Worm (Caenorhabditis elegans): ENCODE measurements around the gene CD4.1.

The CD4.1 gene

DNA sequence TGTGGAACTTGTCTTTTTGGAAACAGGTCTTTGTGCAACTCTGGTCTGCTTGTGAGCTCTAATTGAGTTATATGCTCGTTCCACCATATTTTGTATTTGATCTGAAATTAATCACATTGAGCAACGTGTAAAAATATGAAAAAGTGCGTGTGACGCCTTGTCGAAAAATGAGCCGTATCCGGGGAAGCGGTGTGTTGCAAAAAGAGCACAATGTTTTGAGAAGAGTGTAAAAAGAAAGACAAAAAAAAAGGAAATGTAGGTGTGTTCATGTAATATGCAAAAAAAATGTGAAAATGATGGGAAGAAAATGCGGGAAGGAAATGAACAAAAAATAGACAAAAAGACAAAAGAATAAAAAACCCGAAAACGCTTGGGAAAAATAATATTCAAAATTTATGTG lies 24.4 kb downstream of the CD4.1 start, which contains the start of gene acy-4:
Gene acy-4, minus strand, starts transcription at position 101 of the 400 bp plus-strand sequence.
- no peak for TF ChIP-seq ceh-2 (tag; optimal IDR thresholded peaks at IDR 0.05)
- no peak for TF ChIP-seq ref-2 (tag; optimal IDR thresholded peaks at IDR 0.05)
- no peak for TF ChIP-seq ceh-14 (tag; optimal IDR thresholded peaks at IDR 0.05)
- no peak for TF ChIP-seq pros-1 (tag; optimal IDR thresholded peaks at IDR 0.05)
- no peak for TF ChIP-seq tbx-2 (tag; optimal IDR thresholded peaks at IDR 0.05)
- no peak for TF ChIP-seq unc-3 (GFP tag; conservative IDR thresholded peaks at IDR 0.05)
- TF ChIP-seq unc-3 (tag; optimal IDR thresholded peaks at IDR 0.05) = no peak
- TF ChIP-seq elt-4 (tag; optimal IDR thresholded peaks at IDR 0.05) = no peak
- TF ChIP-seq madf-2 (tag; optimal IDR thresholded peaks at IDR 0.05) = no peak
- TF ChIP-seq ahr-1 (tag; optimal IDR thresholded peaks at IDR 0.05) = no peak
- TF ChIP-seq elt-2 (tag; optimal IDR thresholded peaks at IDR 0.05) = no peak
- TF ChIP-seq C38D4.7 (GFP tag; optimal IDR thresholded peaks at IDR 0.05) = no peak
- no peak for TF ChIP-seq syd-9 (tag; optimal IDR thresholded peaks at IDR 0.05)
- no peak for TF ChIP-seq hlh-30 (tag; optimal IDR thresholded peaks at IDR 0.05; ENCODE audit: insufficient read depth)
- TF ChIP-seq ceh-18 (tag; optimal IDR thresholded peaks at IDR 0.05) = no peak
- TF ChIP-seq unc-86 (tag; optimal IDR thresholded peaks at IDR 0.05) = no peak
- TF ChIP-seq F13H6.1 (tag; optimal IDR thresholded peaks at IDR 0.05) = no peak
- TF ChIP-seq lin-11 (tag; optimal IDR thresholded peaks at IDR 0.05) = no peak
- no peak for TF ChIP-seq lim-6 (tag; optimal IDR thresholded peaks at IDR 0.05)
- TF ChIP-seq K02D7.2 (tag; optimal IDR thresholded peaks at IDR 0.05) = no peak

DNA sequence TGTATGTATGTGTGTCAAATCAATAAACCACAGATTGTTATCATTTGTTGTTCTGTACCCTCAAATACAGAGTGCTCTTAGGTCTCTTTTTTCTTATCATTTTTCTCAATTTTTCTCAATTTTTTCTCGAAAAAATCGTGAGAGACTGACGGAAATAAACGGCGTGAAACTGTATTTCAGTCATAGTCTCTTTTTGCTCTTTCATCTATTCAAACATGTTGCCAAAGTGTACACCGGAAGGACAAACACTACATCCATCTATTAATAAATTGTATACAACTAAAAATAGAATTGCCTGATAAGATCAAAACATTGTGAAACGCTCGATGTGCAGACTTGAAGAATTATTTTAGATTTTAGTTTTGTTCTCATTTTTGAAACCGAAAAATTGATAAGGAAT lies 28.1 kb downstream of the CD4.1 start:
- TF ChIP-seq elt-2 (tag; optimal IDR thresholded peaks at IDR 0.05) (peak; percentile 39), lim-6 (tag; optimal IDR thresholded peaks at IDR 0.05) (no peak)

DNA sequence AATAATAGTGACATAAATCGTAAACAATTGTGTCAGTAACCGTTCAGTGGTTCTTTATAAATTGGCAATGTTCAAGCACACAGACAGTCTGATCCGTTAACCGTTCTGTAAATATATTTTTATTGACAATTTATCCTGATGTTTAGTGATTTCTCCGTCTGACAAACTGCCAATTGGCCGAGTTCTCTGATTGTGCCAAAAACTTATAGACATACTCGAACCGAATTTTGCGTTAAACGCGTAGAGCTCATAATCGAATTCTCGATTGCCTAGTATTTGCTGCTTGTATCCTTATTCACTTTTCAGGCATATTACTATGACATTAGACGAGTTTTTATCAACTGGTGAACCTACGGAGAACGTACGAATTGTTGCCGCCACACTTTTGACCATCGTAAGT lies 37.8 kb downstream of the CD4.1 start, which contains the start of gene srx-117:
Gene srx-117, plus strand, starts transcription at position 301 of the 400 bp plus-strand sequence.
- no peak for TF ChIP-seq nhr-232 (tag; optimal IDR thresholded peaks at IDR 0.05)
- TF ChIP-seq gmeb-2 (tag; optimal IDR thresholded peaks at IDR 0.05) = no peak
- no peak for TF ChIP-seq C38D4.7 (GFP tag; optimal IDR thresholded peaks at IDR 0.05)
- no peak for TF ChIP-seq eyg-1 (tag; optimal IDR thresholded peaks at IDR 0.05)
- no peak for TF ChIP-seq ceh-2 (tag; optimal IDR thresholded peaks at IDR 0.05)
- TF ChIP-seq K09A11.1 (tag; optimal IDR thresholded peaks at IDR 0.05; ENCODE audit: insufficient read depth) = no peak
- TF ChIP-seq Y22D7AL.16 (tag; optimal IDR thresholded peaks at IDR 0.05) = no peak
- no peak for TF ChIP-seq nfya-1 (tag; optimal IDR thresholded peaks at IDR 0.05)

DNA sequence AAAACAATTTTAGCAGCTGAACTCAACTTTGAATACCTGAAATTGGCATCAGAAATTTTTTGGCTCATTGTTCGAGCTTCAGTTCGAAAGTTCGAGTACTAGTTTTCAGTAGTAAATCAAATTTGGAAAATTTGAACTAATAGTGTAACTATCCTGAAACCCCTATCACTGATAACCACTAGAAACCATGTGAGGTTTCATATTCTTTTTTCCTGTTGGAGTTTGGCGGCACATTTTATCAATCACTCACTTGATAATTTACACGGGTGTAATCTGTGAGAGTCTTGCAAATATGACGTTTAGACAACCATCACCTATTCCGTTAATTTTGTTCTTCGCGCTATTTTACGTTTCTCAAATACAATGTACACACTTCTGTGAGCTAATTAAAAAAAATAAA lies 41.0 kb downstream of the CD4.1 start, which contains the start of gene C14C11.4:
Gene C14C11.4, plus strand, starts transcription at position 252 of the 400 bp plus-strand sequence.
- TF ChIP-seq ceh-45 (GFP tag; IDR thresholded peaks at IDR 0.05) (no peak), ceh-6 (GFP tag; optimal IDR thresholded peaks at IDR 0.05) (no peak), ceh-30 (tag; optimal IDR thresholded peaks at IDR 0.05) (no peak), T23F11.4 (GFP tag; optimal IDR thresholded peaks at IDR 0.05) (no peak), npax-4 (tag; optimal IDR thresholded peaks at IDR 0.05) (no peak), ref-2 (tag; optimal IDR thresholded peaks at IDR 0.05) (no peak), lin-11 (tag; optimal IDR thresholded peaks at IDR 0.05) (no peak), dmd-4 (tag; optimal IDR thresholded peaks at IDR 0.05; ENCODE audit: borderline replicate concordance) (no peak), ceh-31 (tag; optimal IDR thresholded peaks at IDR 0.05) (no peak), odd-2 (tag; optimal IDR thresholded peaks at IDR 0.05) (no peak), nhr-11 (tag; optimal IDR thresholded peaks at IDR 0.05) (no peak), ttx-3 (tag; optimal IDR thresholded peaks at IDR 0.05) (no peak), hlh-8 (tag; optimal IDR thresholded peaks at IDR 0.05) (no peak), F13H6.1 (tag; optimal IDR thresholded peaks at IDR 0.05) (no peak), elt-4 (tag; optimal IDR thresholded peaks at IDR 0.05) (no peak), hlh-30 (tag; optimal IDR thresholded peaks at IDR 0.05; ENCODE audit: insufficient read depth) (no peak)

All from whole organism, late embryonic.